Worm (Caenorhabditis elegans) whole organism, early embryonic: Measurements from ENCODE around the gene dhhc-6.

ENCODE experiments used
- B0310.2 ChIP-seq: sonication (generic microtip); optimal IDR thresholded peaks from 2 replicates; lab custom pipeline; 2016; ENCODE audit warnings: mild to moderate bottlenecking, missing genetic modification characterization, missing compliant biosample characterization
- F13C5.2 ChIP-seq: sonication (generic microtip); optimal IDR thresholded peaks from 2 replicates; lab custom pipeline; 2017; ENCODE audit warnings: mild to moderate bottlenecking, missing genetic modification characterization, inconsistent platforms, missing compliant biosample characterization
- ama-1 ChIP-seq: fragments of 150-350 bp; optimal IDR thresholded peaks from 2 replicates; lab custom pipeline; 2014
- ceh-13 ChIP-seq: fragments of 200-800 bp; sonication (Bioruptor generic); optimal IDR thresholded peaks from 2 replicates; lab custom pipeline; 2018; ENCODE audit warnings: mild to moderate bottlenecking, missing genetic modification characterization, missing compliant biosample characterization
- ceh-36 ChIP-seq: sonication (generic microtip); optimal IDR thresholded peaks from 2 replicates; lab custom pipeline; 2016; ENCODE audit warnings: missing genetic modification characterization, inconsistent platforms, missing compliant biosample characterization
- ets-7 ChIP-seq: sonication (generic microtip); optimal IDR thresholded peaks from 2 replicates; lab custom pipeline; 2016; ENCODE audit warnings: missing genotype, missing genetic modification characterization, missing compliant biosample characterization
- flt-1 ChIP-seq: fragments of 200-800 bp; sonication (Bioruptor generic); IDR thresholded peaks from 2 replicates; pipeline ENCODE4 v1.3.6; 2022; ENCODE audit warnings: missing genetic modification characterization, missing compliant biosample characterization
- hmbx-1 ChIP-seq: sonication (generic microtip); optimal IDR thresholded peaks from 2 replicates; lab custom pipeline; 2016; ENCODE audit warnings: mild to moderate bottlenecking, missing genetic modification characterization, missing compliant biosample characterization
- hnd-1 ChIP-seq: sonication (generic microtip); optimal IDR thresholded peaks from 2 replicates; lab custom pipeline; 2016; ENCODE audit warnings: missing genetic modification characterization, missing compliant biosample characterization
- scrt-1 ChIP-seq: fragments of 200-800 bp; sonication (Bioruptor generic); IDR thresholded peaks from 2 replicates; pipeline ENCODE4 v1.3.6; 2022; ENCODE audit warnings: missing genetic modification characterization, missing compliant biosample characterization
- sea-1 ChIP-seq: fragments of 200-800 bp; sonication (Bioruptor generic); conservative IDR thresholded peaks from 2 replicates; pipeline ENCODE4 v1.3.6; 2022; ENCODE audit warnings: missing genetic modification characterization, missing compliant biosample characterization
- tbx-11 ChIP-seq: fragments of 200-800 bp; sonication (Bioruptor generic); IDR thresholded peaks from 2 replicates; pipeline ENCODE4 v1.3.6; 2022; ENCODE audit warnings: missing genetic modification characterization, missing compliant biosample characterization
- tra-4 ChIP-seq: sonication (generic microtip); optimal IDR thresholded peaks from 2 replicates; lab custom pipeline; 2017; ENCODE audit warnings: missing genetic modification characterization, missing compliant biosample characterization

DNA sequence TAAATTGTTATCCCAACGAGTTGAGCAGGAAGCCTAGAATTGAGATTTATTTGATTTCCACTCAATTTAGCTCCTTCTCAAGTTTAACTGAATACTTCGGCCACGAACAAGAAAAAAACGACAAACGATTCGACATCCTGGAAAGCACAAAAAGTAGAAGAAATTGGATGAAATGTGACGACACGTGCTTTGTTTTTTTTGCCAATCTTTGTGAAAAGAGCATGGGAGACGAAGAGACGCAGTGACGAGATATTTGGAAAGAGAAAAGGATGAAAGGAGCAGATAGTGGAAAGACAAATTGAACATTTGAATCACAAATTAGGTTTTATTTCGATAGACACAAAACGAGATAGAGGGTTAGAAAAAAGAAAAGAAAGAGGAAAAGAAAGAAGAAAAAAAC is 10.3 kb upstream of the dhhc-6 start:
- TF ChIP-seq tra-4: no peak
- no peak for TF ChIP-seq scrt-1 (GFP tag; lab: Robert Waterston, UW)
- TF ChIP-seq ama-1 (lab: Kevin White, UChicago): no peak
- no peak for TF ChIP-seq hmbx-1 (tag; lab: Kevin White, UChicago)
- TF ChIP-seq ets-7: no peak
- TF ChIP-seq flt-1: no peak
- TF ChIP-seq ceh-36 (tag; lab: Kevin White, UChicago): no peak
- no peak for TF ChIP-seq B0310.2 (tag; lab: Kevin White, UChicago)
- TF ChIP-seq tbx-11 (GFP tag; lab: Robert Waterston, UW): no peak
- no peak for TF ChIP-seq ceh-13 (GFP tag; lab: Kevin White, UChicago)
- no peak for TF ChIP-seq F13C5.2
- TF ChIP-seq sea-1 (GFP tag; lab: Robert Waterston, UW): no peak
- TF ChIP-seq hnd-1 (tag; lab: Kevin White, UChicago): no peak
